Worm (Caenorhabditis elegans) whole organism, early embryonic: ENCODE data around the gene nhx-9.

Experiments used
- B0310.2 ChIP-seq: sonication (generic microtip); optimal IDR thresholded peaks from 2 replicates; lab custom pipeline; 2016; ENCODE audit warnings: mild to moderate bottlenecking, missing genetic modification characterization, missing compliant biosample characterization
- F13C5.2 ChIP-seq: sonication (generic microtip); optimal IDR thresholded peaks from 2 replicates; lab custom pipeline; 2017; ENCODE audit warnings: mild to moderate bottlenecking, missing genetic modification characterization, inconsistent platforms, missing compliant biosample characterization
- aly-1 ChIP-seq: sonication (generic microtip); optimal IDR thresholded peaks from 2 replicates; lab custom pipeline; 2016; ENCODE audit warnings: missing genetic modification characterization, missing compliant biosample characterization
- ama-1 ChIP-seq: fragments of 150-350 bp; optimal IDR thresholded peaks from 2 replicates; lab custom pipeline; 2014
- ceh-13 ChIP-seq: fragments of 200-800 bp; sonication (Bioruptor generic); optimal IDR thresholded peaks from 2 replicates; lab custom pipeline; 2018; ENCODE audit warnings: mild to moderate bottlenecking, missing genetic modification characterization, missing compliant biosample characterization
- ceh-36 ChIP-seq: sonication (generic microtip); optimal IDR thresholded peaks from 2 replicates; lab custom pipeline; 2016; ENCODE audit warnings: missing genetic modification characterization, inconsistent platforms, missing compliant biosample characterization
- ets-7 ChIP-seq: sonication (generic microtip); optimal IDR thresholded peaks from 2 replicates; lab custom pipeline; 2016; ENCODE audit warnings: missing genotype, missing genetic modification characterization, missing compliant biosample characterization
- flt-1 ChIP-seq: fragments of 200-800 bp; sonication (Bioruptor generic); IDR thresholded peaks from 2 replicates; pipeline ENCODE4 v1.3.6; 2022; ENCODE audit warnings: missing genetic modification characterization, missing compliant biosample characterization
- hmbx-1 ChIP-seq: sonication (generic microtip); optimal IDR thresholded peaks from 2 replicates; lab custom pipeline; 2016; ENCODE audit warnings: mild to moderate bottlenecking, missing genetic modification characterization, missing compliant biosample characterization
- hmg-4 ChIP-seq: fragments of 200-800 bp; sonication (Bioruptor generic); optimal IDR thresholded peaks from 2 replicates; lab custom pipeline; 2018; ENCODE audit warnings: mild to moderate bottlenecking, missing genetic modification characterization, missing compliant biosample characterization
- hnd-1 ChIP-seq: sonication (generic microtip); optimal IDR thresholded peaks from 2 replicates; lab custom pipeline; 2016; ENCODE audit warnings: missing genetic modification characterization, missing compliant biosample characterization
- pes-1 ChIP-seq: fragments of 200-800 bp; sonication (Bioruptor generic); IDR thresholded peaks from 2 replicates; pipeline ENCODE4 v1.3.6; 2022; ENCODE audit warnings: missing genetic modification reagents, missing genetic modification characterization, missing compliant biosample characterization
- scrt-1 ChIP-seq: fragments of 200-800 bp; sonication (Bioruptor generic); IDR thresholded peaks from 2 replicates; pipeline ENCODE4 v1.3.6; 2022; ENCODE audit warnings: missing genetic modification characterization, missing compliant biosample characterization
- sea-1 ChIP-seq: fragments of 200-800 bp; sonication (Bioruptor generic); conservative IDR thresholded peaks from 2 replicates; pipeline ENCODE4 v1.3.6; 2022; ENCODE audit warnings: missing genetic modification characterization, missing compliant biosample characterization
- tbx-11 ChIP-seq: fragments of 200-800 bp; sonication (Bioruptor generic); IDR thresholded peaks from 2 replicates; pipeline ENCODE4 v1.3.6; 2022; ENCODE audit warnings: missing genetic modification characterization, missing compliant biosample characterization
- tbx-37 ChIP-seq: fragments of 200-800 bp; sonication (Bioruptor generic); conservative IDR thresholded peaks from 2 replicates; pipeline ENCODE4 v1.3.6; 2022; ENCODE audit warnings: missing genetic modification reagents, missing genetic modification characterization, missing compliant biosample characterization
- tra-4 ChIP-seq: sonication (generic microtip); optimal IDR thresholded peaks from 2 replicates; lab custom pipeline; 2017; ENCODE audit warnings: missing genetic modification characterization, missing compliant biosample characterization

Gene nhx-9

DNA sequence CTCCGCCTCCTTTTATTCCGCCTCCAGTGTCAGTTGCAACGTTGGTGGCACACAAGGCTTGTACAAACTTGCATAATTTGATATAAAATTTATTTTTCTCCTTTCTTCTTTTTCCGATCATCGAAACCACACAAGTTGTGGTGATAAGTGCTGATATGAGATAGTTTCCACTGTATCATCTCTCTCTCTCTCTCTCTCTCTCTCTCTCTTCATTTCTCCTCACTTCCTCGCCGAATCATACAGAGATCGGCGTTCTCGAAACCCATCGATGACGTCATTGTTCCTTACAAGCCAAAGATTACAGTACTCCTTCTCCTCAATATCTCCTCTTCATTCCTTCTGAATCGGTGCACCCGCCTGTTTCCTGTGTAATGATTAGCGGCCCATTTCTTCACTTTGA, 31.3 kb upstream of the nhx-9 start, which contains the start of gene nhr-43:
TSS of gene nhr-43 (plus strand) at position 233 of the 400 bp plus-strand sequence.
- no peak for TF ChIP-seq hmg-4 (GFP tag; lab: Kevin White, UChicago)
- no peak for TF ChIP-seq tbx-11 (GFP tag; lab: Robert Waterston, UW)
- TF ChIP-seq F13C5.2 (tag; lab: Kevin White, UChicago): no peak
- TF ChIP-seq ceh-13 (GFP tag; lab: Kevin White, UChicago): no peak
- no peak for TF ChIP-seq scrt-1 (GFP tag; lab: Robert Waterston, UW)
- no peak for TF ChIP-seq pes-1 (GFP tag; lab: Robert Waterston, UW)
- no peak for TF ChIP-seq tbx-37
- TF ChIP-seq ets-7: no peak
- no peak for TF ChIP-seq flt-1 (GFP tag; lab: Robert Waterston, UW)
- TF ChIP-seq ceh-36 (tag; lab: Kevin White, UChicago): no peak
- no peak for TF ChIP-seq hmbx-1
- no peak for TF ChIP-seq tra-4
- TF ChIP-seq B0310.2: no peak
- no peak for TF ChIP-seq hnd-1 (tag; lab: Kevin White, UChicago)
- no peak for TF ChIP-seq aly-1 (tag; lab: Kevin White, UChicago)
- no peak for TF ChIP-seq ama-1 (lab: Kevin White, UChicago)
- no peak for TF ChIP-seq sea-1 (GFP tag; lab: Robert Waterston, UW)

DNA sequence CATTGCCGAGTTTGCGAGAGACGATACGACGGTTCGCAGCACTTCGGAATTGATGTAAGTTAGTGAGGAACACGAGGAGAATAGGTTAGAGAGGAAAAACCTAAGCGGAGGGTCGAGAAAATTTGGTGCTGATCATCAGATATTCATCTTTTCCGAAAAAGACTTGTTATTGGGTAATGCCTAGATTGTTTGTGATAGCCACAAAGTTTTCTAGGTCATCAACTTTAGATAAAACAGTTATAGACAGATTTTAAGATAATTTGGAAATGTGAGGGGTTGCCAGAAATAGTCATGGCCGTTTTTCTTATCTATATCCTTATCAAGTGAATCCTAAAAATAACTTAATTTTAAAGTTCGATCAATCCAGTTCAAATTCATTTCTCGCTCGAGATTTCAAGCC, 30.3 kb upstream of the nhx-9 start:
- TF ChIP-seq tbx-37 (no peak), ceh-36 (tag; lab: Kevin White, UChicago) (no peak), hmbx-1 (no peak), ets-7 (no peak), pes-1 (GFP tag; lab: Robert Waterston, UW) (no peak), tra-4 (no peak), F13C5.2 (tag; lab: Kevin White, UChicago) (no peak), flt-1 (GFP tag; lab: Robert Waterston, UW) (no peak), sea-1 (GFP tag; lab: Robert Waterston, UW) (no peak)

DNA sequence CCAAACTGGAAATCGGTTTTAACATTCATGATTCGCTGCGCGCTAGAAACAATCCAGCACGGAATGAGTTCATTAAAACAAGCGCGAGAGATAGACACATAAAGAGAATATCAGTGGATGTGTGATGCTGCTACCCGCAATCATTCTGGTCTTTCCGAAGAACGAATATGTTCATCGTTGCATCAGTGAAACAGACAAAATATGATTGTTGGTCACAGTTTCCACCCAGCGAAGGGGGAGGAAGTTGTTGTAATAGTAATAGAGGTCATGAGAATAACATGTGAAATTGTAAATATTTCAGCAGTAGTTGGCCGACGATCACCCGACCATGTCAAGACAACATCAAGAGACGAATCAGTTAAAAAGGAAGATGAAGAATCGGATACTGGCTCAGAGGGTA, 29.5 kb upstream of the nhx-9 start:
- TF ChIP-seq ama-1 (lab: Kevin White, UChicago) (no peak), tbx-37 (no peak), sea-1 (GFP tag; lab: Robert Waterston, UW) (no peak), tbx-11 (GFP tag; lab: Robert Waterston, UW) (no peak), ets-7 (no peak), hmbx-1 (no peak)

DNA sequence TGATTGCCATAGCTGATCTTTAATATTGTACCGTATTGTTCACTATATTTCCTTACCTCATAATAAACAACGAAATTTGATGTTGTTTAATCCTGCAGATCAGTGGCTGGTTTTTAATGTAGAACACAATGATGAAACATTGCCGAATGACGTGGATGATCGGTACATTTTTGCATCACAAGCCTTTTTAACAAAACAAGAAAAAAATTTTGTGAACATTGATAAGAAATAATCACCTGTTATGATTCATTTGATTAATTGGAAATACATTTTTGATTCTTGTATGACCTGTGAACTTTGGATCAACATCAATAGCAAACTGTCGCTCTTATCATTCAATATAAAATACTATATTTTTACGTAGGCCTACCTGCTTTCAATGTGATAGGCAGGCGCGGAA, 27.8 kb upstream of the nhx-9 start:
- TF ChIP-seq scrt-1 (GFP tag; lab: Robert Waterston, UW) (no peak), hmg-4 (GFP tag; lab: Kevin White, UChicago) (no peak), hnd-1 (tag; lab: Kevin White, UChicago) (no peak), ceh-36 (tag; lab: Kevin White, UChicago) (no peak), tbx-11 (GFP tag; lab: Robert Waterston, UW) (no peak), pes-1 (GFP tag; lab: Robert Waterston, UW) (no peak), ets-7 (no peak), B0310.2 (no peak), ceh-13 (GFP tag; lab: Kevin White, UChicago) (no peak), sea-1 (GFP tag; lab: Robert Waterston, UW) (no peak), F13C5.2 (tag; lab: Kevin White, UChicago) (no peak), hmbx-1 (no peak), aly-1 (tag; lab: Kevin White, UChicago) (no peak), tra-4 (no peak), ama-1 (lab: Kevin White, UChicago) (no peak), tbx-37 (no peak), flt-1 (GFP tag; lab: Robert Waterston, UW) (no peak)

DNA sequence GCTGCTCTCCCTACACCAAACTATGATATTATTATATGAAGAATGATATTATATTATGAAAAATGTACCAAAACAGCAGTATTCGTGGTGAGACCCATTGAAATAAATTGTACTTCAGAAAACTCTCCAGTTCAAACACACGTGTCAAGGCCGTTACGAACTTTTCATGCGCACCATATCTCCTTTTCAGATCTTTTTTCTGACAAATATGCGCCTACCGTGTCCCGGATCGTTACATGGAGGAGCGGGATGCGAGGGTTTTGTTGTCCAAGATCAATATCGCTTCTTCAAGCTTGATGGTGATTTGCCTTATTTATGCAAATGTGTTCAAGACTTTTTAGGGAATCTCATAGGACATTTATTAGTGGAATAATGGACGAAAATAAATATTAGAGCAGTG, 27.0 kb upstream of the nhx-9 start:
- TF ChIP-seq hnd-1 (tag; lab: Kevin White, UChicago) (no peak), ama-1 (lab: Kevin White, UChicago) (no peak), B0310.2 (no peak), scrt-1 (GFP tag; lab: Robert Waterston, UW) (no peak), flt-1 (GFP tag; lab: Robert Waterston, UW) (no peak), aly-1 (tag; lab: Kevin White, UChicago) (no peak)

DNA sequence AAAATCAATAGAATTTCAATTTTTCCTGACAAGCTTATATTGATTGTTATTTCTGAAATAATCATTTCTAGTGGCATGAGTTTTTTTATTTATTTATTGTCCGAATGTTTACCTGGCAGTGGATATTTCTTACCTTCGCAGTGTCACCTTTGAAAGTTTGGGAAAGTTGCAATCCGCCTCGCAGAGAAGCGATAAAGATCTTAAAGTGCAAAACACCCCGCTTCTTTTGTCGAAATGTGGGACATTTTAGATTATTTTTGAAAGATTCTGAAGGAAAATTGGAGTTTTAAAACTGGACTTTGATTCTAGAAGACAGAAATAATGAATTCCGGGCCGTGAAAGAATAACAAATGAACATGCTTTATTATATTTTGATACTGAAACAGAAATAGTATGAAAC, 21.9 kb upstream of the nhx-9 start:
- TF ChIP-seq tbx-11 (GFP tag; lab: Robert Waterston, UW) (no peak), ceh-36 (tag; lab: Kevin White, UChicago) (no peak), hmg-4 (GFP tag; lab: Kevin White, UChicago) (no peak), pes-1 (GFP tag; lab: Robert Waterston, UW) (no peak), tbx-37 (no peak), ets-7 (no peak), hmbx-1 (no peak), aly-1 (tag; lab: Kevin White, UChicago) (no peak), ceh-13 (GFP tag; lab: Kevin White, UChicago) (no peak), hnd-1 (tag; lab: Kevin White, UChicago) (no peak), sea-1 (GFP tag; lab: Robert Waterston, UW) (no peak), B0310.2 (no peak), scrt-1 (GFP tag; lab: Robert Waterston, UW) (no peak), F13C5.2 (tag; lab: Kevin White, UChicago) (no peak), flt-1 (GFP tag; lab: Robert Waterston, UW) (no peak), ama-1 (lab: Kevin White, UChicago) (no peak), tra-4 (no peak)

DNA sequence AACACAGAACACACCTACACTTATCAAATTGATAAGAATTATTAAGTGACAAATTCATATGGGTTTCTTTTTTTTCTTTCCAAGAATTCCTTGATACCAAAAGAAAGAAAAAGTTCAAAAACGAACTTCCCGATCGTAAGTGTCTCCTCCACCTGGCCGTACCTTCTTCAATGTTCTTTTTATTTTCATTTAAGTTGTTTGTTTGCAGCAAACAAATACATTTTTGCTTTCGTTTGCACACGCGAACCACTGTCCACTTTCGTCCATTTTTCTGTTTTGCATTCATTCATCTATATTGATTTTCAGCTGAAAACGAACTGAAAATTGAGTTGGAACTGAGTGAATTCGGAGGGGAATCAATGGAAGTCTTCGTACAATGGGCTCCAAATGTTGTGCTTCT, 18.9 kb upstream of the nhx-9 start, which contains the start of gene VZK822L.2:
TSS of gene VZK822L.2 (plus strand) at position 301 of the 400 bp plus-strand sequence.
- TF ChIP-seq F13C5.2 (tag; lab: Kevin White, UChicago) (no peak), ceh-13 (GFP tag; lab: Kevin White, UChicago) (no peak)
